Worm (Caenorhabditis elegans): Measurements from ENCODE around the gene sri-45.

Gene sri-45

DNA sequence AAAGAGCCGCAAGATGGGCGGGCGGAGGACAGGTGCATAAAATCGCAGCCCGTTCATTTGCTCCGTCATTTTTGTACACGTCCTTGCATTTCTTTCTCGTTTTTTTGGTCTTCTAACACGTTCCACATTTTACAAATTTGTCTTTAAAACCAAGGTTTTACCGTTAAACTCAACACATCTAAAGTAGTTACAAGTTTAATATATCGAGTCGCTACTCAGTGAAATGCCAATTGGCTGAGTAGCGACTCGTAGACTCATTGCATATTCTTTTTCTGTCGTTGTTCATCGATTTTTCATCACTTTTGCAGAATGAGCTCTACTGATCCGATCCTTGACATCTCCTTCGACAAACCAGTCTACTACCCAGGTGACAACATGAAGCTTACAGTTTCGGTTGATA, 34.4 kb downstream of the sri-45 start, which contains the start of gene arrd-1:
TSS of gene arrd-1 (plus strand) at position 301 of the 400 bp plus-strand sequence.
- no peak for TF ChIP-seq lin-13 (tag; optimal IDR thresholded peaks at IDR 0.05)
- TF ChIP-seq M03D4.4 (tag; optimal IDR thresholded peaks at IDR 0.05) = no peak
- TF ChIP-seq blmp-1 (tag; optimal IDR thresholded peaks at IDR 0.05) = no peak
- no peak for TF ChIP-seq sem-2 (GFP tag; optimal IDR thresholded peaks at IDR 0.05)
- no peak for TF ChIP-seq nhr-237 (tag; optimal IDR thresholded peaks at IDR 0.05)
- TF ChIP-seq flh-1 (GFP tag; optimal IDR thresholded peaks at IDR 0.05) = no peak
- TF ChIP-seq elt-1 (tag; optimal IDR thresholded peaks at IDR 0.05; ENCODE audit: borderline replicate concordance, insufficient read depth) = no peak
- no peak for TF ChIP-seq tbx-8 (GFP tag; optimal IDR thresholded peaks at IDR 0.05)
- no peak for TF ChIP-seq drap-1 (GFP tag; optimal IDR thresholded peaks at IDR 0.05)
- TF ChIP-seq ceh-39 (tag; optimal IDR thresholded peaks at IDR 0.05) = no peak

DNA sequence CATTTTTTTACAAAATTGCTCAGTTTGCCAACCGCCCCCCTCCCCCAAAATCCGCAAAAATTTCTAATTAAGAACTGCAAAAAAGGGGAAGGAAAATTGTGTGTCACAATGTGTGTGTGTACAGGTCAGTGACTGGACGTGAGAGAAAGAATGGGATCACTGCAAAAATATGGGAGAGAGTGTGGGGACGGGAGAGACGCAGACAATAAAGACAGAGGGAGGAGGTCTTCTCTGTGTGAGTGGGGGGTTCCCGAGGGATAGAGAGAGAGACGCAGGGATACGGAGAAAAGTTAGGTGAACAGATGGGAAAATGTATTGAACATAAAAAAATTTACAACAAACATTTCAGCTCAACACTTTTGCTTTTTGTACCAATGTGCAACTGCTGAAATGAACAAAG, 35.7 kb downstream of the sri-45 start:
- no peak for TF ChIP-seq pha-4 (tag; optimal IDR thresholded peaks at IDR 0.05)
- TF ChIP-seq nhr-12 (tag; optimal IDR thresholded peaks at IDR 0.05) = no peak
- TF ChIP-seq cnd-1 (tag; optimal IDR thresholded peaks at IDR 0.05) = no peak
- no peak for TF ChIP-seq ceh-43 (GFP tag; optimal IDR thresholded peaks at IDR 0.05)
- no peak for TF ChIP-seq ces-1 (GFP tag; optimal IDR thresholded peaks at IDR 0.05)
- TF ChIP-seq zip-8 (tag; optimal IDR thresholded peaks at IDR 0.05) = no peak
- peak; percentile 6 for TF ChIP-seq lin-13 (tag; optimal IDR thresholded peaks at IDR 0.05)
- TF ChIP-seq nhr-2 (tag; optimal IDR thresholded peaks at IDR 0.05) = peak; percentile 90
- TF ChIP-seq mab-5 (tag; optimal IDR thresholded peaks at IDR 0.05) = no peak
- TF ChIP-seq mep-1 (tag; optimal IDR thresholded peaks at IDR 0.05) = peak; percentile 53
- no peak for TF ChIP-seq elt-3 (tag; optimal IDR thresholded peaks at IDR 0.05)
- TF ChIP-seq ham-2 (GFP tag; optimal IDR thresholded peaks at IDR 0.05) = no peak
- peak; percentile 42 for TF ChIP-seq unc-62 (GFP tag; optimal IDR thresholded peaks at IDR 0.05)
- no peak for TF ChIP-seq lin-32 (GFP tag; optimal IDR thresholded peaks at IDR 0.05)
- TF ChIP-seq sptf-1 (tag; optimal IDR thresholded peaks at IDR 0.05) = no peak
- no peak for TF ChIP-seq sem-2 (GFP tag; optimal IDR thresholded peaks at IDR 0.05)
- no peak for TF ChIP-seq snpc-4 (tag; optimal IDR thresholded peaks at IDR 0.05)
- peak; percentile 13 for TF ChIP-seq ceh-39 (tag; optimal IDR thresholded peaks at IDR 0.05)
- TF ChIP-seq unc-39 (tag; optimal IDR thresholded peaks at IDR 0.05) = no peak
- TF ChIP-seq bed-3 (GFP tag; optimal IDR thresholded peaks at IDR 0.05) = no peak
- TF ChIP-seq nhr-76 (tag; optimal IDR thresholded peaks at IDR 0.05) = no peak
- no peak for TF ChIP-seq ceh-83 (GFP tag; optimal IDR thresholded peaks at IDR 0.05)

DNA sequence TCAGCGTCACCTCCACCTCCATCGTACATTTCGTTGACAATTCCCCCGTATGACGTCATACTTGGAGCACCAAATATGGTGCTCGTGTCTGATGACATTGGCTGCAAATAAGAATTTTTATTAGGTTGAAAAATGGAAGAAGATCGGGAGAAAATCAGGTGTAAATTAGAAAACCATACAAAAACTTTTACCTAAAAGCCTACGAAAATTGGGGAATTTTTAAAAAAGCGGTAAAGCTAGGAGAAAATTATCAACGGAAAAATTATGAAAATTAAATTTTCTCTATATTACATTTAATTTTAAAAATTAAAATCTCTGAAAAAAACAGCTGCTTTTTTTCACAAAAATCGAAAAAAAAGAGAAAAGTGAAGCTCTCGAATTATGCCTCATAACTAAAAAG, 37.2 kb downstream of the sri-45 start, which contains the start of gene T04B8.5:
TSS of gene T04B8.5 (minus strand) at position 101 of the 400 bp plus-strand sequence.
- TF ChIP-seq M03D4.4 (tag; optimal IDR thresholded peaks at IDR 0.05) (no peak), zip-8 (tag; optimal IDR thresholded peaks at IDR 0.05) (peak; percentile 86)

DNA sequence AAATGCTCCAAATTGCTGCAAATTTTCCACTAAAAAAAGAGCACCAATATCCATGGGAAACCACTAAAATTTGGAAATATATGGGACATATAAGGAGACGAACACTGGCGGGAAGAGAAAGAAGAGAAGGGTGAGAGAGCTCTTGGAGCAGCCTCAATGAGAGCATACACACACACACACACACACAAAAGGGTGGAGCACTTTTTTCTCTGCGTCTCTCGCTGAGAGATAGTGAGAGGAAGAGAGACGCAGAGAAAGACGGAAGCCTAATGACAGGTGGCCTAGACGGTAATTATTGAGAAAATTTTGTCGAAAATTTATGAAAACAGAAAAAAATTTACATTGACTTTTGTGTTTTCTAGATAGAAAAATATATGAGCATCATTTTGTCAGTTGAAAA, 39.1 kb downstream of the sri-45 start:
- TF ChIP-seq lsy-2 (tag; optimal IDR thresholded peaks at IDR 0.05) (no peak), ces-1 (GFP tag; optimal IDR thresholded peaks at IDR 0.05) (peak; percentile 61), sptf-1 (tag; optimal IDR thresholded peaks at IDR 0.05) (peak; percentile 10), nhr-2 (tag; optimal IDR thresholded peaks at IDR 0.05) (no peak), lin-13 (tag; optimal IDR thresholded peaks at IDR 0.05) (no peak), nhr-76 (tag; optimal IDR thresholded peaks at IDR 0.05) (no peak), flh-1 (GFP tag; optimal IDR thresholded peaks at IDR 0.05) (no peak), mab-5 (tag; optimal IDR thresholded peaks at IDR 0.05) (no peak), nhr-12 (tag; optimal IDR thresholded peaks at IDR 0.05) (no peak), tbx-8 (GFP tag; optimal IDR thresholded peaks at IDR 0.05) (no peak), drap-1 (GFP tag; optimal IDR thresholded peaks at IDR 0.05) (no peak), elt-3 (tag; optimal IDR thresholded peaks at IDR 0.05) (no peak), mls-2 (tag; optimal IDR thresholded peaks at IDR 0.05) (no peak), ceh-39 (tag; optimal IDR thresholded peaks at IDR 0.05) (no peak), snpc-4 (tag; optimal IDR thresholded peaks at IDR 0.05) (no peak), zip-8 (tag; optimal IDR thresholded peaks at IDR 0.05) (no peak), unc-120 (tag; optimal IDR thresholded peaks at IDR 0.05; ENCODE audit: poor library complexity, severe bottlenecking) (peak; percentile 83), blmp-1 (tag; optimal IDR thresholded peaks at IDR 0.05) (no peak), nhr-237 (tag; optimal IDR thresholded peaks at IDR 0.05) (no peak), mep-1 (tag; optimal IDR thresholded peaks at IDR 0.05) (peak; percentile 66), nhr-28 (tag; optimal IDR thresholded peaks at IDR 0.05) (no peak), sem-2 (GFP tag; optimal IDR thresholded peaks at IDR 0.05) (no peak), cnd-1 (tag; optimal IDR thresholded peaks at IDR 0.05) (no peak), elt-1 (tag; optimal IDR thresholded peaks at IDR 0.05; ENCODE audit: borderline replicate concordance, insufficient read depth) (no peak), ham-2 (GFP tag; optimal IDR thresholded peaks at IDR 0.05) (no peak), hlh-1 (tag; optimal IDR thresholded peaks at IDR 0.05) (peak; percentile 39), ztf-11 (tag; optimal IDR thresholded peaks at IDR 0.05) (no peak), ceh-83 (GFP tag; optimal IDR thresholded peaks at IDR 0.05) (no peak), pha-4 (tag; optimal IDR thresholded peaks at IDR 0.05) (peak; percentile 39), M03D4.4 (tag; optimal IDR thresholded peaks at IDR 0.05) (no peak), bed-3 (GFP tag; optimal IDR thresholded peaks at IDR 0.05) (no peak), unc-39 (tag; optimal IDR thresholded peaks at IDR 0.05) (no peak), ceh-43 (GFP tag; optimal IDR thresholded peaks at IDR 0.05) (no peak), unc-62 (GFP tag; optimal IDR thresholded peaks at IDR 0.05) (peak; percentile 17), lin-32 (GFP tag; optimal IDR thresholded peaks at IDR 0.05) (peak; percentile 81)
